Fruit fly (Drosophila melanogaster) ovary, adult (tissue): ENCODE results near the gene Ser.

Source experiments
- CG17801 ChIP-seq: fragments of 200-800 bp; optimal IDR thresholded peaks from 2 replicates; lab custom pipeline; 2019; ENCODE audit warnings: missing biosample characterization, mild to moderate bottlenecking, missing genetic modification characterization, moderate library complexity; ENCODE audit not compliant: partially characterized antibody

Ser gene

dm6 chr3R:27217465-27218059 is 23.5 kb upstream of the Ser start:
- no peak for TF ChIP-seq CG17801 (GFP tag; lab: Kevin White, UChicago)

DNA sequence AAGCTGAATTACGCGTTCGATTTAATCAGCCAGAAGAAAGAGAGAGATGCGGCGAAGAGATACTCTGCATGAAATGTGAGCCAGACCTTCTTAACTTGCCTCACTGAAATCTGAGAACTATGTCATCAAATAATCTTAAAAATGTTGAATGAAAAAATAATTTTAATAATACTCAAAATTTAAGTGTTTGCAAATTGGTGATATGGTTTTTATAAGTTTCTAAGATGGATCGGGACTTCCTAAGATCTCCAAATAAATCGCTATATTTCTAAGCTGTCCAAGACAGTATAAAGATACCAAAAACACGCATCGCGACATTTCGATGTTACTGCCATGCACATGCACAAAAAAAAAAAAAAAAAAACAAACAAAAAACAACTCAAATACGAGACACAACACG is 20.9 kb upstream of the Ser start:
- no peak for TF ChIP-seq CG17801 (GFP tag; lab: Kevin White, UChicago)

dm6 chr3R:27212979-27213580 is 19.0 kb upstream of the Ser start:
- TF ChIP-seq CG17801 (GFP tag; lab: Kevin White, UChicago), result no peak

DNA sequence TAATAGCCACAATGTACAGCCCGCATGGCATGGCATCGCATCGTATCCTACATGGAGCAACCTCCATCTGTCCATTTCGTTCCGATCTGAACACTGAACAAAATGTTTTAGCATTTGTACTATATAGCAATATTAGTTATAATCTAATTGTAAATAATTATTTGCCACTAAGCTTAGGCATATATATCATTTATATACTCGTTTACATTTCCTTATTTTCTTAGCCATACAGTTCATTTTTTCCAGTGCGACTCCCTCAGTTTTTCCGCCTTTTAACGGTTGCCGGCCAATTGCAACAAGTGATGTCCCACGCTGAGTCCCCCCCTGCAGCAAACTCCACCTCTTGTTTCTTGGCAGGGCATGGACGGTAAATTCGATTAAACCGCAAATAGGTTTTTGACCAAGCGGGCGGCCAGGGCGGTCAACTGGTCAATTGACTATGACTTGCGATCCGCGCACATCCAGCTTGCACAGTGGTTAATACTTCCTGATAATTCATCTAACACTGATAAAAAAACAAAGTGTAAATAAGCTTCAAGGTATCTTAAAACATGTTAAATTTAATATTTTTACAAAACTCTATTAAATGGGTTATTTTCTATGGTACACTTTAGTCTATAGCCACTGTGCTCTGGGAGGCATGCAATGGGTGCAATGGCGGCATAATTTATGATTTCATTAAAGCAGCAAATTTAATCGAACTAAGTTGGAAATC is 15.7 kb upstream of the Ser start:
- no peak for TF ChIP-seq CG17801 (GFP tag; lab: Kevin White, UChicago)

DNA sequence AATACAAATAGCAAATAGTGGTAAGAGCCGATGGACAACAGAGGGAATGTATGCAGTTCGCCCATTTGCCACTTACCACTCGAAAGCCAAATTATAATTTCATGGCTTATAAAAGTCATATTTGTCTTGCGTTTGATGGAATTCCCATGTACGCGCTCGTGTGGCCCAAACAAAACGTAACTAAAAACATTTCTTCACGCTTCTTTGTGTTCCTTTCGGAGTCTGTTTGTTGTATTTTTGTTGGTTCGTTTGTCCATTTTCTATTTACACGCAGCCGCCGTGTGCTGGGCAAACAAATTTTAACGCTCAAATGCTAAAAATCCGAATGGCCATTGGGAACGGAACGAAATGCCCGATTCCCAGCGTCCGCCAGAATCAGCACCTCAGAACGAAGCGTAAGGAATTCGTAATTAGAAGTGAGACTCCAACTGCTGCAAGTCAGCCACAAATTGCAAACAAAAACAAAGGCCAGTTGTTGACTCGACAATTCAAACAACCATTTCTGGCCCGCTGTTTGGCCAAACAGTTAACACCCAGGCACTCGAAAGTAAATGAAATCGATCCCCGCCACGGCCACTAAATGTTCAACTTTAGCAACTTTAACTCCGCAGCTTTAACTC is 14.8 kb upstream of the Ser start:
- no peak for TF ChIP-seq CG17801 (GFP tag; lab: Kevin White, UChicago)

- TF ChIP-seq CG17801 (GFP tag; lab: Kevin White, UChicago), result no peak
Observed at dm6 chr3R:27204694-27205414, 10.8 kb upstream of the Ser start.

DNA sequence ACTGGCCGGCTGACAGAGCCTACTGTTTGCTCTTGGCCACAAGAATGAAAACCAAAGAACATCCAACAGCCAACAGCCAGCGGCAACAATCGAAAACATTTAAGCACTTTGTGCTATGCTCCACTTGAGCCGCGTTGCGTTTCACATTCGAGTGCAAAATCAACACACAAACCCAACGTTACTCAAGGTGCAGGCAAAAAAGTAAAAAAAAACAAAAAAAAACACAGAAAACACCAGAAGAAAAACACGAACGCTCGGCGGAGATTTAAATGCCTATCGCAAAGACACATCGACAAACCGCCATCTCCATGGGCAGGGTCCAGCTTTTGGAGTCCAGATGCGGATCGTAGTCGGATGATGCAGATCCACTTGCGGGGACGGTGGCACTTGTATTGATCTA is 9.8 kb upstream of the Ser start:
- TF ChIP-seq CG17801 (GFP tag; lab: Kevin White, UChicago), result no peak

dm6 chr3R:27202330-27202729 is 8.3 kb upstream of the Ser start:
- no peak for TF ChIP-seq CG17801 (GFP tag; lab: Kevin White, UChicago)

DNA sequence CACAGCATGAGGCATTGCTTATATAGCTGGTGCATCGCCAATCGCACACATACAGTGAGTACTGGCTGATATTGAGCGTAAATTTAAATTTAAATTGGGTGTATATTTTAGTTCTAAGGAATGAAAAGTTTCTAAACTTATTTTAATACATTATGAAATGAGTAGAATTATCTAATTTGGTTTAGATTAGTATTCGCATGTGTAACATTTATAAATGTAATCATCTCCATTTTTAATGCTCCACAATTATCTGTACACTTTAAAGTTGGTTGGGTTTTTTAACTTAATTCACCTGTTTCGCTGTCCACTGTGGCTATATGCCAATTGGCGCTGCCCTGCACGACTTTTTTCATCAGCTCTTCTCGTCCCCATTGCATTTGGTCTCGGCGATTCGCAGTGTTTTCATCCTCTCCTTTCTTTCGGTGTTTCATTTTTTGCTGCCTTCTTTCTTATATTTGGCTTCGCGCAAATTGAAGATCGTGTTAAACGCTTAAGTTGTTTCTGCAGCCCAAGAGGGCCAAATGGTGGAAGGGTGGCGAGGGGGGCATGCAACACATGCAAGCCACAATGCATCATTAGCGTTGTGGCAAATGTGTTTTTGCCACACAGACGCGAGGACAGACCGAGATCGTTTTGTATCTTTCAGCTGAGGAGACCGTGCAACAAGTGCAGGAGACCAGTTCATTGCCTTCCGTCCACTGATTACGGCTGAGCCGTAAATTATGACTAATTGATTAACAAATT is 7.6 kb upstream of the Ser start:
- TF ChIP-seq CG17801 (GFP tag; lab: Kevin White, UChicago), result no peak

DNA sequence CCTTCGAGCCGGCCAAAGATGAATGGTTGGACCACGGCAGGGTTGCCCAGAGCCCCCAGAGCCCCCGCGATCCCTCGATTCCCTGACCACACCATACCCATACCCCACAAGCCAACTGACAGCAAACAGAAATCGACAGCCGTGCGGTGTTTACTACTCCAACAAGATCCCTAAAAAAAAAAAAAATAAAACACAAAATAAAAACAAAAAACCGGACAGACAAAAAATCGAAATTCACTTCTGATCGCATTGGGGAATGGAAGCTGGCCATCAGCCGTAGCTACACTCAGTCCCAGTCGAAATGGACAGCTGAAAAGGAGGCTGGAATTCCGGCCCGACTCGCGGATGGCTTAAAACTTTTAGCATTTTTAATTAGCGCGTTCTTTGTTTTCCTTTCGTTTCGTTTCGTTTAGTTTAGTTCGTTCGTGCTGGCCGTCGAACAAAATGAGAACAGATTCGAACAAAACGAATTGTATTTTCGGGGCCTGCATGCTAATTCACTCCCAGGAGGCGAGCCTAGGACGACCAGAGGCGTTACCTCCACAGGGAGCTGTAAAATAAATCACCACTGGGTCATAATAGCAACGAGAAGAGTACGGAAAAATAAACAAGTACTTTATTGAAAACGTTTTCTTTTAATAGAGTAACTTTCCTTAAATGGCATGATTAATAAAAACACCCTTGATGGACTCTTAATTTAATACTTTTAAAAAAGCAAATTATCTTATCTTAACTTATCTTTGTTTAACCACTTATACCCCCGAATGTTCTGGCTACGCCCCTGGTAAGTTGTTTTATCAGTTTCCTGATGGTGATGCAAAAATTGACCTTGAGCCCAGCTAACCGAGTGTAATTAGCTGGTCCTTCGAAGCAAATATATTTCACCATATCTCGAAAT is 5.1 kb upstream of the Ser start:
- TF ChIP-seq CG17801 (GFP tag; lab: Kevin White, UChicago), result no peak

- no peak for TF ChIP-seq CG17801 (GFP tag; lab: Kevin White, UChicago)
Observed at dm6 chr3R:27197581-27197980, 3.5 kb upstream of the Ser start.

- TF ChIP-seq CG17801 (GFP tag; lab: Kevin White, UChicago), result no peak
Observed at dm6 chr3R:27196866-27197265, 2.8 kb upstream of the Ser start.

- TF ChIP-seq CG17801 (GFP tag; lab: Kevin White, UChicago), result no peak
Observed at dm6 chr3R:27193079-27193478, 988 bp downstream of the Ser start.
